Worm (Caenorhabditis elegans) whole organism, midembryonic: ENCODE results near the gene F11G11.14.
"Not testable (repeated sequence)": the region's sequence is repeated elsewhere in the genome, so short reads cannot be mapped to it uniquely, and the experiment has no call there.

Source experiments
- T22C8.4 ChIP-seq: fragments of 200-800 bp; sonication (Bioruptor generic); IDR thresholded peaks from 2 replicates; pipeline ENCODE4 v1.3.6; 2022; ENCODE audit warnings: missing genetic modification characterization, missing compliant biosample characterization
- cog-1 ChIP-seq: sonication (generic microtip); optimal IDR thresholded peaks from 2 replicates; lab custom pipeline; 2016; ENCODE audit warnings: missing genetic modification characterization, missing compliant biosample characterization
- flt-1 ChIP-seq: fragments of 200-800 bp; sonication (Bioruptor generic); IDR thresholded peaks from 2 replicates; pipeline ENCODE4 v1.3.6; 2022; ENCODE audit warnings: missing genetic modification characterization, missing compliant biosample characterization
- klf-2 ChIP-seq: fragments of 200-800 bp; sonication (Bioruptor generic); conservative IDR thresholded peaks from 2 replicates; pipeline ENCODE4 v1.3.6; 2022; ENCODE audit warnings: missing genetic modification reagents, missing genetic modification characterization, missing compliant biosample characterization
- med-1 ChIP-seq: sonication (generic microtip); optimal IDR thresholded peaks from 2 replicates; lab custom pipeline; 2017; ENCODE audit warnings: missing genetic modification characterization, mild to moderate bottlenecking, missing compliant biosample characterization, antibody characterized with exemption, missing genetic modification reagents; ENCODE audit not compliant: insufficient read depth
- ref-1 ChIP-seq: fragments of 200-800 bp; sonication (Bioruptor generic); conservative IDR thresholded peaks from 2 replicates; pipeline ENCODE4 v1.3.6; 2022; ENCODE audit warnings: missing genetic modification reagents, missing genetic modification characterization, missing compliant biosample characterization
- tab-1 ChIP-seq: fragments of 200-800 bp; sonication (Bioruptor generic); IDR thresholded peaks from 2 replicates; pipeline ENCODE4 v1.3.6; 2022; ENCODE audit warnings: missing genetic modification characterization, missing compliant biosample characterization
- ztf-23 ChIP-seq: fragments of 200-800 bp; sonication (Bioruptor generic); IDR thresholded peaks from 2 replicates; pipeline ENCODE4 v1.3.6; 2022; ENCODE audit warnings: missing genetic modification reagents, missing genetic modification characterization, missing compliant biosample characterization
- ztf-29 ChIP-seq: fragments of 200-800 bp; sonication (Bioruptor generic); IDR thresholded peaks from 2 replicates; pipeline ENCODE4 v1.3.6; 2022; ENCODE audit warnings: missing genetic modification reagents, missing genetic modification characterization, missing compliant biosample characterization

The F11G11.14 gene

ce11 chrII:4879629-4880028 is 16.1 kb downstream of the F11G11.14 start, which contains the start of gene gst-6:
gst-6 (plus strand) TSS chrII:4879891.
- no peak for TF ChIP-seq med-1
- no peak for TF ChIP-seq ztf-29 (GFP tag; lab: Robert Waterston, UW)
- TF ChIP-seq klf-2: no peak

DNA sequence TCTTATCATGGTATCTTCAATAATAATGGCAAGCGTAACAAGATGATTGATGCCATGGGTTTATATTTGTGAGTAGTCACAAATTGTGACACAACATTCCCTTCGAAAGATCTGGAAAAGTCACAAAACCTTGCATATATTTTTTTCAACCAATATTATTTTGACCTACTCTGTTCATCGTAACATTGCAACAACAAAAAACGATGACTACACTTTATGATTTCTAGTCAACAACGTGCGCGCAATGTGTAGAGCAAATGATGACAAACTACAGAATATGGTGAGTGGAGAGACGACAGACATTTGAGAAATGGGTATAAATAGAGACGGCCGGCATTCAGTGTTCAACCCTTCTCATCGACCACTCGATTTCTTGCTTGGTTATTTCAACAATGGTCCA is 18.2 kb downstream of the F11G11.14 start, which contains the start of gene gst-7:
Gene gst-7 (plus strand): TSS at position 336 of the 400 bp plus-strand sequence.
- no peak for TF ChIP-seq T22C8.4 (GFP tag; lab: Robert Waterston, UW)
- no peak for TF ChIP-seq ztf-29 (GFP tag; lab: Robert Waterston, UW)
- no peak for TF ChIP-seq flt-1
- TF ChIP-seq ztf-23: no peak
- no peak for TF ChIP-seq med-1
- TF ChIP-seq ref-1 (GFP tag; lab: Robert Waterston, UW): no peak
- TF ChIP-seq cog-1 (tag; lab: Kevin White, UChicago): no peak
- TF ChIP-seq klf-2: no peak
- TF ChIP-seq tab-1: no peak

DNA sequence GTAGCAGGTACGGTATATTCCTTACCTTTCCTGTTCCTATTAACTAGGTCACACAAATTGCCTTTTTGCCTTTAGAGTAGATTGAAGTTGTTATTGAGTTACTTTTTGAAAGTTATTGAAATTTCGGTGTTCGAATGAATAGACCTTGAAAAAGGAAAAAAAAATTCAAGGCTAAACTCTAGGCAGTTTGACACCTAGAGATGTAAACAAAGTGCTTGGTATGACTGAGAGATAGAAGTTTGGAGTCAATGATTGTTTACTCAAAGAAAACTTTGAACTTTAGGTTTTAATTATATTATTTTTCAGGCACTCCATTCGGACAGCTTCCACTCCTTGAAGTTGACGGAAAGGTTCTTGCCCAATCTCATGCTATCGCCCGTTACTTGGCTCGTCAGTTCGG is 19.0 kb downstream of the F11G11.14 start:
- no peak for TF ChIP-seq cog-1 (tag; lab: Kevin White, UChicago)

- TF ChIP-seq tab-1 (no peak), med-1 (no peak), ztf-29 (GFP tag; lab: Robert Waterston, UW) (no peak), cog-1 (tag; lab: Kevin White, UChicago) (no peak), T22C8.4 (GFP tag; lab: Robert Waterston, UW) (no peak), ztf-23 (no peak), klf-2 (no peak), flt-1 (no peak), ref-1 (GFP tag; lab: Robert Waterston, UW) (no peak)
These were observed 19.9 kb downstream of the F11G11.14 start, which contains the start of gene gst-8 for ce11 chrII:4883412-4883811. gst-8 (plus strand) TSS chrII:4883712.

DNA sequence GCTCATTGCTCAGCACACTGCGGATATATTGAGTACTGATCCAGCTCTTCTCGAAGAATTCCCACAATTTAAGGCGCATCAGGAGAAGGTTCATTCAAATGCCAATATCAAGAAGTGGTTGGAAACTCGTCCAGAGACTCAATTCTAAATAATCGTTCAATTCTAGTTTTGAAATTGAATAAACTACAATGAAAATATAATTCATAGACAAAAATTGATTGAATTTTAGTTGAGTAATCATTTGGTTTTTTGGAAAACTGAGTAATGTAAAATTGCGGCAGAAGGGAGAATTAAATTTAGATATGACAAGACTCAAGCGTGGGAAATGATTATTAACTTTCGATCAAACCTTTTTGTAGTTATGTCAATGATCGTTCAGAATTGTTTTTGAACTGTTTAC is 20.9 kb downstream of the F11G11.14 start:
- TF ChIP-seq T22C8.4 (GFP tag; lab: Robert Waterston, UW): no peak
- no peak for TF ChIP-seq cog-1 (tag; lab: Kevin White, UChicago)
- TF ChIP-seq tab-1: no peak
- no peak for TF ChIP-seq flt-1
- no peak for TF ChIP-seq ztf-23
- no peak for TF ChIP-seq ztf-29 (GFP tag; lab: Robert Waterston, UW)
- TF ChIP-seq med-1: no peak
- no peak for TF ChIP-seq klf-2
- TF ChIP-seq ref-1 (GFP tag; lab: Robert Waterston, UW): no peak

DNA sequence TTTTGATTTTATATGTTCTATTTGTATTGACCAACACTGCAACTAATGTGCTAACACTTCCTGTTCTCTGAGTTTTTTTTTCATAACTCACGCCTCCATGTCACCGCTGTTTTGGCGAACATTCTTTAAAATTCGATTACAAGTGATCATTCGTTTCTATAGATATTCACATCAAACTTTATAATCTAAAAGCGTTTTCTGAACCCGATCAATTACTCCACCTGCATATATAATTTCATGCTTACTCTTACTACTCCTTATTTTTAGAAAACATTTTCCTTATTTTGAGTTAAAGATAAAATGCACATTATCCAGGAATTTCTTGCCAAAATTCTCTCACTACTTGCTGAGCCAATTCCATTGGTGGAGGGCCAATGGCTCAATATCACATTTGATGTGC is 22.5 kb downstream of the F11G11.14 start, which contains the start of gene R05F9.7:
Gene R05F9.7 (plus strand): TSS at position 301 of the 400 bp plus-strand sequence.
- TF ChIP-seq ref-1 (GFP tag; lab: Robert Waterston, UW) (no peak), cog-1 (tag; lab: Kevin White, UChicago) (no peak), flt-1 (no peak), ztf-29 (GFP tag; lab: Robert Waterston, UW) (no peak)

DNA sequence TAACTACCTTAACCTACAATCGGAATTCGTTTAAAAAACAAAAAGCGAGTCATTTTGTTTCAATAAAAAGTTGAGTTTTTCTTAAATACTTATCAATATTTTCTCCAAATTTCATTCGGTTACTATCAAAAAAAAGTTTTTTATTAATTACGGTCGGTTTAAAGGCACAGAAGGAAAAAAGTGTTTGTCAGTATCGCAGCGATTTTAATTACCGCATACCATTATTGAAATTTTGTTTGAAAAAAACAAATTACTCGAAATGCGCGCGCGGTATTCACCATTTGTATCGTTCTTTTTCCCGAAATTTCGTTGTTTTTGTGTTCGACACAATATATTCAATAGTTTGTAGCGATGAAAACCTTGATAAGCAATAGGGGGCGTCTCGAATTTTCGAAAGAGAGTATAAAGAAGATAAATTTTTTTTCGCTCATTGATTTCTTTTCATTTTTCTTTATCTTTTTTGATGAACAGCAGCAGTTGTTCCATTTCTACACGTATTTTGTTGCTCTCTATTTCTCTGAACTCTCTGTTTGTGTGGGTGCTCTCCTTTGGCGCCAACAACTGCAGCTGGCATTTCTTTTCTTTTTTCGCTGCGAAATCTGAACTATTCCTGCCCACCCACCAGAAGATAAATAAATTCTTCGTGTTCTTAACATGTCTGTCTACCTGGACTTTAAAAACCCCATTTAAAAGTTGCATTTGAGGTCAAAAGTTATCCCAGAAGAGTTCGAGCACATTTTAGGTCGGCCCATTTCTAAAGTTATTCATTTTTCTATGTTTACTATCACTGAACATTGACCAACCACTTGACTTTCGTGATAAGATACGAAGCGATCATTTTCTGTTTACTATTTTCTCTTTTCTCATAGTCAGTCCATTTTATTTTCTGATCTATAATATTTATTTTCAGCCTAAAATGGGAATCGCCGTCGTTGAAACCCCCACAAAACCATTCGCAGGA is 25.3 kb downstream of the F11G11.14 start, which contains the start of gene pgm-1:
Gene pgm-1 (plus strand): TSS at position 911 of the 961 bp plus-strand sequence.
- TF ChIP-seq med-1: no peak
- no peak for TF ChIP-seq T22C8.4 (GFP tag; lab: Robert Waterston, UW)
- no peak for TF ChIP-seq ref-1 (GFP tag; lab: Robert Waterston, UW)
- no peak for TF ChIP-seq klf-2
- no peak for TF ChIP-seq tab-1
- no peak for TF ChIP-seq ztf-29 (GFP tag; lab: Robert Waterston, UW)
- TF ChIP-seq ztf-23: no peak
- TF ChIP-seq cog-1 (tag; lab: Kevin White, UChicago): no peak
- TF ChIP-seq flt-1: no peak

- TF ChIP-seq ztf-23 (no peak), med-1 (no peak), cog-1 (tag; lab: Kevin White, UChicago) (no peak), tab-1 (no peak), flt-1 (no peak), ref-1 (GFP tag; lab: Robert Waterston, UW) (no peak), ztf-29 (GFP tag; lab: Robert Waterston, UW) (no peak), T22C8.4 (GFP tag; lab: Robert Waterston, UW) (no peak), klf-2 (no peak)
These were observed 27.7 kb downstream of the F11G11.14 start, which contains the start of gene gst-9 for ce11 chrII:4891012-4891775. gst-9 (plus strand) TSS chrII:4891585.

- TF ChIP-seq ref-1 (GFP tag; lab: Robert Waterston, UW): no peak
- no peak for TF ChIP-seq cog-1 (tag; lab: Kevin White, UChicago)
- no peak for TF ChIP-seq tab-1
- TF ChIP-seq flt-1: no peak
- no peak for TF ChIP-seq ztf-23
- TF ChIP-seq T22C8.4 (GFP tag; lab: Robert Waterston, UW): no peak
- no peak for TF ChIP-seq ztf-29 (GFP tag; lab: Robert Waterston, UW)
- no peak for TF ChIP-seq klf-2
- TF ChIP-seq med-1: no peak
These were observed 29.1 kb downstream of the F11G11.14 start, which contains the start of gene msp-33 for ce11 chrII:4892594-4892993. msp-33 (minus strand) TSS chrII:4892694.

ce11 chrII:4898529-4898928 is 35.0 kb downstream of the F11G11.14 start, which contains the start of gene msp-32:
msp-32 (plus strand) TSS chrII:4898829.
- not testable (repeated sequence) for TF ChIP-seq med-1, ztf-23, tab-1
